Worm (Caenorhabditis elegans): ENCODE results near the gene C02F5.2.

- TF ChIP-seq ama-1 (optimal IDR thresholded peaks at IDR 0.05) (no peak), tbx-37 (GFP tag; conservative IDR thresholded peaks at IDR 0.05) (no peak), ceh-36 (tag; optimal IDR thresholded peaks at IDR 0.05) (no peak), flt-1 (GFP tag; IDR thresholded peaks at IDR 0.05) (no peak), tra-4 (tag; optimal IDR thresholded peaks at IDR 0.05) (no peak), F13C5.2 (tag; optimal IDR thresholded peaks at IDR 0.05) (no peak), ets-7 (tag; optimal IDR thresholded peaks at IDR 0.05) (no peak)
These were observed 14.0 kb downstream of the C02F5.2 start, which contains the start of gene col-91 for ce11 chrIII:8263377-8263776.
